Worm (Caenorhabditis elegans): ENCODE data around the gene hyls-1.

Gene hyls-1

DNA sequence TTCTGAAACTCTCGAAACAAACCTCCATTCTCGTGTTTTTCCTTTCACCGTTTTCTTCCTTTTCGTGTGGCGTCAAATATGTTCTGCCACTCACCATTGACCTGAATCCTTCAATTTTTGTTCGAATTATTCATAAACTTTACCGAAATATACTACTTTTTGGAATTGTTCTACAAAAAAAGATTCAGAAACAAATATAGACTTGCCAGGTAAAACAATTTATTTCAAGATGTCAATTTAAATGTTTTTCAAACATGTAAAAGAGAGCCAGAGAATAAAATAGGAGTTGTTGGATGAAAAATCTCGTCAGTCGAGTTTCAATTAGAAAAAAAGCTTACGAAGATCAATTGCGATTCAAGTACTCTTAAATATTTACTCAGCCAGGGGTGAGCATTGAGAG is 43.6 kb upstream of the hyls-1 start, which contains the start of gene F09G2.8:
TSS of gene F09G2.8 (minus strand) at position 101 of the 400 bp plus-strand sequence.
- TF ChIP-seq egl-27 (tag; optimal IDR thresholded peaks at IDR 0.05) = no peak
- TF ChIP-seq lin-39 (tag; optimal IDR thresholded peaks at IDR 0.05) = no peak
- no peak for TF ChIP-seq C34F6.9 (tag; optimal IDR thresholded peaks at IDR 0.05)
- no peak for TF ChIP-seq nhr-129 (tag; optimal IDR thresholded peaks at IDR 0.05)
- no peak for TF ChIP-seq nhr-77 (tag; optimal IDR thresholded peaks at IDR 0.05)
- no peak for TF ChIP-seq sma-3 (GFP tag; optimal IDR thresholded peaks at IDR 0.05)
- no peak for TF ChIP-seq nhr-25 (tag; optimal IDR thresholded peaks at IDR 0.05)
- no peak for TF ChIP-seq nhr-11 (tag; optimal IDR thresholded peaks at IDR 0.05)
- no peak for TF ChIP-seq sem-4 (tag; optimal IDR thresholded peaks at IDR 0.05)
- no peak for TF ChIP-seq nhr-237 (tag; optimal IDR thresholded peaks at IDR 0.05)
- TF ChIP-seq alr-1 (tag; optimal IDR thresholded peaks at IDR 0.05) = no peak
- no peak for TF ChIP-seq dmd-4 (tag; optimal IDR thresholded peaks at IDR 0.05)
- TF ChIP-seq zag-1 (tag; optimal IDR thresholded peaks at IDR 0.05) = no peak
- TF ChIP-seq lin-11 (tag; optimal IDR thresholded peaks at IDR 0.05) = no peak
- TF ChIP-seq lin-13 (GFP tag; optimal IDR thresholded peaks at IDR 0.05) = no peak

DNA sequence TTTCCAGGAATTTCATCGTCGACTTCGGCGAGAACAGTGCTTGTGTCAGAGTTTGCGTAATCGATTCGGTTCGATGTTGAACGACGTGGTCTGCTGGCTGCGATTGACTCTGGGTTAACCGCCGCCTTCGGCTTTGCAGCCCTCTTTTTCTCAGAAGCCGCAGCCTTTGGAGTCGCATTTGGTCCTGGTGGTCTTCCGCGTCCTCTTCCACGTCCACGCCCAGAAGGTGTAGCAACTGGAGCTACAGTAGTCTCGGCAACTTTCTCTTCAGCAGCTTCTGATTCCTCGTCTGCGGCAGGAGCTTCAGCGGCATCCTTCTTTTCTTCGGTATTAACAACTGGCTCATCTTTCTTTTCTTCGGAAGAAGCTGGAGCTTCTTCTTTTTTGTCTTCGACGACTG is 42.4 kb upstream of the hyls-1 start:
- no peak for TF ChIP-seq ztf-4 (tag; optimal IDR thresholded peaks at IDR 0.05)
- TF ChIP-seq peb-1 (tag; optimal IDR thresholded peaks at IDR 0.05) = no peak
- TF ChIP-seq aly-2 (tag; optimal IDR thresholded peaks at IDR 0.05) = no peak
- TF ChIP-seq mbf-1 (tag; optimal IDR thresholded peaks at IDR 0.05) = no peak
- TF ChIP-seq ztf-1 (GFP tag; conservative IDR thresholded peaks at IDR 0.05) = no peak
- TF ChIP-seq C34F6.9 (tag; optimal IDR thresholded peaks at IDR 0.05) = no peak
- no peak for TF ChIP-seq sma-9 (GFP tag; optimal IDR thresholded peaks at IDR 0.05)
- no peak for TF ChIP-seq sma-9 (tag; optimal IDR thresholded peaks at IDR 0.05)
- TF ChIP-seq unc-55 (GFP tag; optimal IDR thresholded peaks at IDR 0.05) = no peak
- no peak for TF ChIP-seq F13H6.1 (tag; optimal IDR thresholded peaks at IDR 0.05)
- no peak for TF ChIP-seq blmp-1 (tag; optimal IDR thresholded peaks at IDR 0.05; ENCODE audit: insufficient read depth)
- TF ChIP-seq dmd-4 (tag; optimal IDR thresholded peaks at IDR 0.05) = no peak
- no peak for TF ChIP-seq crh-2 (tag; optimal IDR thresholded peaks at IDR 0.05)
- no peak for TF ChIP-seq fos-1 (tag; optimal IDR thresholded peaks at IDR 0.05)
- no peak for TF ChIP-seq nhr-77 (tag; optimal IDR thresholded peaks at IDR 0.05)
- no peak for TF ChIP-seq lin-39 (tag; optimal IDR thresholded peaks at IDR 0.05)

DNA sequence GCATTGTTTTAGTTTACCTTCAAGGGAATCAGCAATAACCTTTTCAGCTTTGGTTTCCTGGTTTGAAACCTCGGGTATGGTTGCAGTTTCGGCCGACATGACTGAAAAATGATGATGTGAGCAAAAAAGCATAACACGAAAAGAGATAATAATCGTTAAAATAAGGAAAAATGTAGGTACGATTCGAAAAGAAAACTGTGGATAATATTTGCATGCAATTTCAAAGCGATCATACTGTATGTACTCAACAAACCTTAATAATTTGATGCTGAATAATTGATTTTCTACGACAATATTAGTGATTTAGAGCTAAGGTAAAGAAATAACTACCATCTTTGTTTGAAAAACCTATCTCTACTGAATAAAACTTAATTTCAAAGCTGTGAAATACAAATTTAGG is 41.1 kb upstream of the hyls-1 start, which contains the start of gene attf-2:
TSS of gene attf-2 (minus strand) at position 101 of the 400 bp plus-strand sequence.
- TF ChIP-seq nhr-11 (tag; optimal IDR thresholded peaks at IDR 0.05) = no peak
- no peak for TF ChIP-seq lin-13 (GFP tag; optimal IDR thresholded peaks at IDR 0.05)
- TF ChIP-seq lin-39 (tag; optimal IDR thresholded peaks at IDR 0.05) = no peak
- no peak for TF ChIP-seq nhr-23 (tag; optimal IDR thresholded peaks at IDR 0.05)

DNA sequence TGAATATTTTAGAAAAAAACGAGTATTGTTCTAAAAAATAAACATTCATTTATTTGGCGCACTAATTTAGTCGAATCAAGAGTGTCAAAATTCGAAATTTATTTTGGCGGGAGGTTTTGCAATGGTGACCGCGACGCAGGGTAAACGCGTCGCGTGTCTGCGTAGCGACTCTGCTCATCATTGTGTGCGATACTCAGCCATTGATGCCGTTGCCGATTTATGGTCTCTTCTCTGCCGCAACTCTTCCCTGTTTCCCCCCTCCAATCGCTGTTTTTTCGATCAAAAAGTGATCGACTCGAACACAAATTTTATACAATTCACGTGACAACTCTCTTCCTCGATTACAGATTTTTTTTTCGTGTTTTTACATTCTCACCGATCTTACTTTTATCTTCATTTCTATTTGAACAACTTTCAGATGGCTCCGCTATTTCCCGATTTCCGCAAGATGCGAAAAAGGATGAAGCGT is 40.6 kb upstream of the hyls-1 start, which contains the start of gene F09G2.2:
TSS of gene F09G2.2 (plus strand) at position 419 of the 469 bp plus-strand sequence.
- TF ChIP-seq lin-13 (GFP tag; optimal IDR thresholded peaks at IDR 0.05) (peak; percentile 94), nhr-25 (tag; optimal IDR thresholded peaks at IDR 0.05) (peak; percentile 90), zag-1 (tag; optimal IDR thresholded peaks at IDR 0.05) (peak; percentile 47), dmd-4 (tag; optimal IDR thresholded peaks at IDR 0.05) (no peak), mbf-1 (tag; optimal IDR thresholded peaks at IDR 0.05) (no peak), sma-3 (GFP tag; optimal IDR thresholded peaks at IDR 0.05) (peak; percentile 93), nhr-21 (tag; optimal IDR thresholded peaks at IDR 0.05) (peak; percentile 88), ztf-11 (tag; optimal IDR thresholded peaks at IDR 0.05) (no peak), fos-1 (tag; optimal IDR thresholded peaks at IDR 0.05) (peak; percentile 90), sem-4 (tag; optimal IDR thresholded peaks at IDR 0.05) (peak; percentile 84), unc-39 (tag; optimal IDR thresholded peaks at IDR 0.05) (no peak), aly-2 (tag; optimal IDR thresholded peaks at IDR 0.05) (no peak), crh-2 (tag; optimal IDR thresholded peaks at IDR 0.05) (peak; percentile 95), F13H6.1 (tag; optimal IDR thresholded peaks at IDR 0.05) (peak; percentile 89), ceh-16 (tag; optimal IDR thresholded peaks at IDR 0.05) (peak; percentile 91), C34F6.9 (tag; optimal IDR thresholded peaks at IDR 0.05) (peak; percentile 97), gmeb-1 (tag; optimal IDR thresholded peaks at IDR 0.05) (peak; percentile 90), nhr-77 (tag; optimal IDR thresholded peaks at IDR 0.05) (peak; percentile 45), mdl-1 (tag; optimal IDR thresholded peaks at IDR 0.05) (peak in 1 of 2 experiments; percentile 48), lin-39 (tag; optimal IDR thresholded peaks at IDR 0.05) (no peak), ztf-4 (tag; optimal IDR thresholded peaks at IDR 0.05) (peak; percentile 71), mab-5 (tag; optimal IDR thresholded peaks at IDR 0.05) (peak; percentile 76), unc-62 (GFP tag; optimal IDR thresholded peaks at IDR 0.05) (no peak), elt-3 (tag; optimal IDR thresholded peaks at IDR 0.05) (no peak), Y55F3AM.14 (GFP tag; optimal IDR thresholded peaks at IDR 0.05) (peak; percentile 33), lsy-2 (tag; optimal IDR thresholded peaks at IDR 0.05) (peak; percentile 73 to 92), sma-9 (GFP tag; optimal IDR thresholded peaks at IDR 0.05) (peak; percentile 93), sma-9 (tag; optimal IDR thresholded peaks at IDR 0.05) (no peak), nhr-237 (tag; optimal IDR thresholded peaks at IDR 0.05) (no peak), peb-1 (tag; optimal IDR thresholded peaks at IDR 0.05) (no peak), nhr-6 (tag; optimal IDR thresholded peaks at IDR 0.05) (peak; percentile 80), nhr-11 (tag; optimal IDR thresholded peaks at IDR 0.05) (no peak), snpc-4 (tag; optimal IDR thresholded peaks at IDR 0.05) (peak; percentile 71), unc-55 (GFP tag; optimal IDR thresholded peaks at IDR 0.05) (peak; percentile 96), egl-27 (tag; optimal IDR thresholded peaks at IDR 0.05) (peak; percentile 78), alr-1 (tag; optimal IDR thresholded peaks at IDR 0.05) (no peak), skn-1 (tag; optimal IDR thresholded peaks at IDR 0.05) (no peak), nhr-129 (tag; optimal IDR thresholded peaks at IDR 0.05) (peak; percentile 90), R02D3.7 (tag; optimal IDR thresholded peaks at IDR 0.05) (no peak), ama-1 (optimal IDR thresholded peaks at IDR 0.05) (peak; percentile 64)
